Worm (Caenorhabditis elegans): ENCODE results near the gene Y17G9B.11.

- TF ChIP-seq snpc-4 (GFP tag; optimal IDR thresholded peaks at IDR 0.05) (no peak), snpc-4 (tag; optimal IDR thresholded peaks at IDR 0.05) (no peak), let-526 (GFP tag; IDR thresholded peaks at IDR 0.05) (no peak), ama-1 (optimal IDR thresholded peaks at IDR 0.05) (no peak), ama-1 (GFP tag; optimal IDR thresholded peaks at IDR 0.05) (no peak), unc-62 (GFP tag; optimal IDR thresholded peaks at IDR 0.05) (no peak), T26A5.8 (tag; optimal IDR thresholded peaks at IDR 0.05) (no peak), lsl-1 (GFP tag; optimal IDR thresholded peaks at IDR 0.05) (no peak), mes-4 (tag; optimal IDR thresholded peaks at IDR 0.05) (no peak)
These were observed 50.1 kb downstream of the Y17G9B.11 start, which contains the start of gene dpf-5 for ce11 chrIV:4806486-4806885.
